Fruit fly (Drosophila melanogaster) whole organism, embryonic: ENCODE data around the gene Lst8.

Experiments
- Atf3 ChIP-seq: fragments of 200-800 bp; sonication (Bioruptor generic); optimal IDR thresholded peaks from 3 replicates; lab custom pipeline; 2016; ENCODE audit warnings: missing biosample characterization, missing genetic modification characterization
- CG10979 ChIP-seq: fragments of 200-800 bp; sonication (Bioruptor generic); optimal IDR thresholded peaks from 2 replicates; lab custom pipeline; 2018; ENCODE audit warnings: missing biosample characterization, mild to moderate bottlenecking, missing genetic modification characterization, moderate library complexity
- CG11504 ChIP-seq: fragments of 200-800 bp; sonication (Bioruptor generic); optimal IDR thresholded peaks from 3 replicates; lab custom pipeline; 2019; ENCODE audit warnings: missing biosample characterization, mild to moderate bottlenecking, missing genetic modification characterization, moderate library complexity
- CG12299 ChIP-seq: fragments of 200-800 bp; sonication (Bioruptor generic); optimal IDR thresholded peaks from 2 replicates; lab custom pipeline; 2018; ENCODE audit warnings: missing biosample characterization, mild to moderate bottlenecking, missing genetic modification characterization
- CG12391 ChIP-seq: fragments of 200-800 bp; sonication (Bioruptor generic); optimal IDR thresholded peaks from 3 replicates; lab custom pipeline; 2018; ENCODE audit warnings: missing biosample characterization, mild to moderate bottlenecking, missing genetic modification characterization, moderate library complexity
- CG12769 ChIP-seq: fragments of 200-800 bp; sonication (Bioruptor generic); optimal IDR thresholded peaks from 2 replicates; lab custom pipeline; 2019; ENCODE audit warnings: missing biosample characterization, mild to moderate bottlenecking, missing genetic modification characterization, moderate library complexity
- CG13894 ChIP-seq: fragments of 200-800 bp; sonication (Bioruptor generic); optimal IDR thresholded peaks from 3 replicates; lab custom pipeline; 2018; ENCODE audit warnings: missing biosample characterization, mild to moderate bottlenecking, missing genetic modification characterization, moderate library complexity
- CG14050 ChIP-seq: fragments of 200-800 bp; sonication (Bioruptor generic); IDR thresholded peaks from 3 replicates; pipeline ENCODE4 v1.3.6; 2022; ENCODE audit warnings: missing biosample characterization, missing genetic modification characterization
- CG16815 ChIP-seq: fragments of 200-800 bp; sonication (Bioruptor generic); optimal IDR thresholded peaks from 3 replicates; lab custom pipeline; 2017; ENCODE audit warnings: missing biosample characterization, mild to moderate bottlenecking, missing genetic modification characterization
- CG17802 ChIP-seq: fragments of 200-800 bp; sonication (Bioruptor generic); optimal IDR thresholded peaks from 2 replicates; lab custom pipeline; 2018; ENCODE audit warnings: missing biosample characterization, mild to moderate bottlenecking, missing genetic modification characterization, moderate library complexity
- CG18599 ChIP-seq: fragments of 200-800 bp; sonication (Bioruptor generic); optimal IDR thresholded peaks from 3 replicates; lab custom pipeline; 2017; ENCODE audit warnings: missing biosample characterization, missing genetic modification characterization, mild to moderate bottlenecking, moderate library complexity, missing genetic modification reagents
- CG18619 ChIP-seq: fragments of 200-800 bp; sonication (Bioruptor generic); optimal IDR thresholded peaks from 3 replicates; lab custom pipeline; 2017; ENCODE audit warnings: missing biosample characterization, mild to moderate bottlenecking, missing genetic modification characterization
- CG2712 ChIP-seq: fragments of 200-800 bp; optimal IDR thresholded peaks from 3 replicates; lab custom pipeline; 2019; ENCODE audit warnings: missing biosample characterization, mild to moderate bottlenecking, missing genetic modification characterization, moderate library complexity
- CG30403 ChIP-seq: fragments of 200-800 bp; sonication (Bioruptor generic); optimal IDR thresholded peaks from 3 replicates; lab custom pipeline; 2016; ENCODE audit warnings: missing biosample characterization, missing genetic modification characterization
- CG4424 ChIP-seq: fragments of 200-800 bp; sonication (Bioruptor generic); optimal IDR thresholded peaks from 3 replicates; lab custom pipeline; 2016; ENCODE audit warnings: missing biosample characterization, missing genetic modification characterization
- CG4617 ChIP-seq: fragments of 200-800 bp; sonication (Bioruptor generic); optimal IDR thresholded peaks from 3 replicates; lab custom pipeline; 2016; ENCODE audit warnings: missing biosample characterization, missing genetic modification characterization, borderline replicate concordance
- CG6689 ChIP-seq: fragments of 200-800 bp; sonication (Bioruptor generic); IDR thresholded peaks from 2 replicates; pipeline ENCODE4 v1.3.6; 2022; ENCODE audit warnings: missing biosample characterization, missing genetic modification characterization
- CHES-1-like ChIP-seq: fragments of 200-800 bp; sonication (Bioruptor generic); optimal IDR thresholded peaks from 2 replicates; lab custom pipeline; 2016; ENCODE audit warnings: missing biosample characterization, missing genetic modification characterization
- Fer3 ChIP-seq: fragments of 200-800 bp; sonication (Bioruptor generic); optimal IDR thresholded peaks from 2 replicates; lab custom pipeline; 2018; ENCODE audit warnings: missing biosample characterization, mild to moderate bottlenecking, missing genetic modification characterization, moderate library complexity
- Meics ChIP-seq: fragments of 200-800 bp; sonication (Bioruptor generic); optimal IDR thresholded peaks from 2 replicates; lab custom pipeline; 2017; ENCODE audit warnings: missing biosample characterization, mild to moderate bottlenecking, missing genetic modification characterization
- Oaz ChIP-seq: fragments of 200-800 bp; sonication (Bioruptor generic); IDR thresholded peaks from 2 replicates; pipeline ENCODE4 v1.3.6; 2022; ENCODE audit warnings: missing biosample characterization, missing genetic modification characterization
- Oli ChIP-seq: fragments of 200-800 bp; sonication (Bioruptor generic); optimal IDR thresholded peaks from 2 replicates; lab custom pipeline; 2018; ENCODE audit warnings: missing biosample characterization, mild to moderate bottlenecking, missing genetic modification characterization, moderate library complexity
- Pdp1 ChIP-seq, 2 experiments: fragments of 200-800 bp; sonication (Bioruptor generic); optimal IDR thresholded peaks; 3 replicates each; lab custom pipeline; 2016; ENCODE audit warnings: missing biosample characterization in 2 of 2, missing genetic modification characterization in 2 of 2, mild to moderate bottlenecking in 1 of 2, moderate library complexity in 1 of 2
- Rfx ChIP-seq: fragments of 200-800 bp; sonication (Bioruptor generic); IDR thresholded peaks from 2 replicates; pipeline ENCODE4 v1.3.6; 2022; ENCODE audit warnings: missing biosample characterization, missing genetic modification characterization
- Sox100B ChIP-seq: fragments of 200-800 bp; sonication (Bioruptor generic); optimal IDR thresholded peaks from 3 replicates; lab custom pipeline; 2018; ENCODE audit warnings: missing biosample characterization, mild to moderate bottlenecking, missing genetic modification characterization
- bab2 ChIP-seq: fragments of 200-800 bp; sonication (Bioruptor generic); optimal IDR thresholded peaks from 2 replicates; lab custom pipeline; 2016; ENCODE audit warnings: missing biosample characterization, missing genetic modification characterization
- bsh ChIP-seq, 2 experiments: fragments of 200-800 bp; sonication (Bioruptor generic); optimal IDR thresholded peaks; 2 replicates each; lab custom pipeline; 2017 to 2018; ENCODE audit warnings: mild to moderate bottlenecking in 2 of 2, missing biosample characterization in 2 of 2, missing genetic modification characterization in 2 of 2, moderate library complexity in 1 of 2
- btn ChIP-seq: fragments of 200-800 bp; sonication (Bioruptor generic); optimal IDR thresholded peaks from 2 replicates; lab custom pipeline; 2016; ENCODE audit warnings: missing biosample characterization, missing genetic modification characterization
- chn ChIP-seq: fragments of 200-800 bp; sonication (Bioruptor generic); optimal IDR thresholded peaks from 2 replicates; lab custom pipeline; 2016; ENCODE audit warnings: missing biosample characterization, missing genetic modification characterization
- corto ChIP-seq: fragments of 200-800 bp; sonication (Bioruptor generic); optimal IDR thresholded peaks from 2 replicates; lab custom pipeline; 2016; ENCODE audit warnings: missing biosample characterization, mild to moderate bottlenecking, missing genetic modification characterization, moderate library complexity
- cwo ChIP-seq: fragments of 200-800 bp; sonication (Bioruptor generic); optimal IDR thresholded peaks from 3 replicates; lab custom pipeline; 2017; ENCODE audit warnings: missing biosample characterization, missing genetic modification characterization, mild to moderate bottlenecking, moderate library complexity, missing genetic modification reagents
- dpn ChIP-seq, 2 experiments: fragments of 200-800 bp; sonication (Bioruptor generic); optimal IDR thresholded peaks; 3 replicates each; lab custom pipeline; 2016; ENCODE audit warnings: missing biosample characterization in 2 of 2, missing genetic modification characterization in 2 of 2
- en ChIP-seq: fragments of 200-800 bp; sonication (Bioruptor generic); optimal IDR thresholded peaks from 2 replicates; lab custom pipeline; 2016; ENCODE audit warnings: missing biosample characterization, missing genetic modification characterization
- fd102C ChIP-seq: fragments of 200-800 bp; sonication (Bioruptor generic); optimal IDR thresholded peaks from 2 replicates; lab custom pipeline; 2018; ENCODE audit warnings: missing biosample characterization, mild to moderate bottlenecking, missing genetic modification characterization, moderate library complexity
- fd96Cb ChIP-seq: fragments of 200-800 bp; sonication (Bioruptor generic); optimal IDR thresholded peaks from 2 replicates; lab custom pipeline; 2018; ENCODE audit warnings: missing biosample characterization, mild to moderate bottlenecking, missing genetic modification characterization, moderate library complexity
- gem ChIP-seq: fragments of 200-800 bp; sonication (Bioruptor generic); optimal IDR thresholded peaks from 2 replicates; lab custom pipeline; 2019; ENCODE audit warnings: missing biosample characterization, mild to moderate bottlenecking, missing genetic modification characterization, moderate library complexity
- lilli ChIP-seq: fragments of 200-800 bp; sonication (Bioruptor generic); optimal IDR thresholded peaks from 3 replicates; lab custom pipeline; 2016; ENCODE audit warnings: missing biosample characterization, missing genetic modification characterization
- prd ChIP-seq, 3 experiments: fragments of >200 bp in 2 of 3; fragments of 200-800 bp in 1 of 3; sonication (Bioruptor generic) in 1 of 3; optimal IDR thresholded peaks in 2 of 3; IDR thresholded peaks in 1 of 3; 2 replicates in 2 of 3; 3 replicates in 1 of 3; pipeline versions ENCODE4 v1.3.6 to Lab custom; 2017 to 2022; ENCODE audit warnings: missing biosample characterization in 1 of 3, missing genetic modification characterization in 1 of 3
- scrt ChIP-seq: fragments of 200-800 bp; sonication (Bioruptor generic); optimal IDR thresholded peaks from 2 replicates; lab custom pipeline; 2018; ENCODE audit warnings: missing biosample characterization, mild to moderate bottlenecking, missing genetic modification characterization, moderate library complexity
- shn ChIP-seq: fragments of 200-800 bp; sonication (Bioruptor generic); optimal IDR thresholded peaks from 3 replicates; lab custom pipeline; 2016; ENCODE audit warnings: missing biosample characterization, missing genetic modification characterization
- tgo ChIP-seq: fragments of 200-800 bp; sonication (Bioruptor generic); IDR thresholded peaks from 3 replicates; pipeline ENCODE4 v1.3.6; 2022; ENCODE audit warnings: missing biosample characterization, missing genetic modification characterization
- yki ChIP-seq: fragments of >200 bp; optimal IDR thresholded peaks from 3 replicates; lab custom pipeline; 2018
- zfh2 ChIP-seq: fragments of 200-800 bp; sonication (Bioruptor generic); optimal IDR thresholded peaks from 2 replicates; lab custom pipeline; 2016; ENCODE audit warnings: missing biosample characterization, missing genetic modification characterization

Gene Lst8

DNA sequence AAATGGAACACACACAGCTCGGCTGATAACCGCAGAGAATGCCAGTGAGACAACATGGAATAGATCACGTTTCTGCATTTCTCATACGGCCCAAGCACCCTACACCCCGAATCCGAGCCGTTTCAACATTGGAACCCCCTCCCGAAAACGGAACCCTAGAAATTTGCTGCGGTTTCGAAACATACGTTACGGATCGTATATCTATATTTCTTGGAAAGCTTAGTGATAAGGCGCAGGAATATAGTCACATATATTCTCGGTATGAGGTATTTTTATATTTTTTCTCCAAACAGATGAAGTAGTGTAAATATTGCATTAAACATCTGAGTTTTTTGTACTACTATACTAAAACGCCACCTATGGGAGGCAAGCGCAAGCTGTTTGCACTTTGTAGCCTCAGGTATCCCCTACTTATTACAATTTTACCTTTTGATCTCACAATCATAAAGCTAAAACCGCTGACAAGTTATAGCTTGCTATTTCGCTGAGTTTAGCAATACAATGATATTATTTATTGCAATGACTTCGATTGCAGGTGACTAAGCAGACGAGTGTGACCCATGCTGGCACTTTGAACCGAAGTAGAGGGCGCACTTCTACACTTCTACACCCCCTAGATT lies 10.3 kb downstream of the Lst8 start (continued):
- TF ChIP-seq CG10979 (peak; percentile 51), CG12391 (tag; lab: Kevin White, UChicago) (no peak)

DNA sequence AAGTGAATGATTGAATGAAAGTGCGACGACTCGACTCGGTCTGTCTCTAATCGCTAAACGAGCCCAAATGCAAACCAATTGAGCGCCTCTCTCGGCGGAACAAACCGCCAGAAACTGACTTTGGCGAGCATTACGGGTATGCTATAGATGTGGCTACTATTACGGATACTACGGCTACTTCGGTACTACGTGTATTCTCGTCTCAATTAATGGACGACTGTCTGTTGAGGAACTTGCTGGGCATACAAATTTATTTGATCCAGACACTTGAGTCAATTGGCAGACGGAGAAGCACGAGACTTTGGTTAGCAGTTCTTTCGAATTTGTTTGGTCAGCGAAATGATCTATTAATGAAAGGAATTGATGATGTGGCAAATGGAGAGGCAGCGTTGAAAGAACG lies 11.3 kb downstream of the Lst8 start:
- TF ChIP-seq Atf3 (GFP tag; lab: Kevin White, UChicago) (no peak), Oaz (GFP tag; lab: Robert Waterston, UW) (no peak), CG6689 (GFP tag; lab: Robert Waterston, UW) (no peak), Rfx (GFP tag; lab: Robert Waterston, UW) (no peak), cwo (peak; percentile 58), Meics (GFP tag; lab: Kevin White, UChicago) (peak; percentile 71), gem (tag; lab: Kevin White, UChicago) (peak; percentile 10), shn (GFP tag; lab: Kevin White, UChicago) (no peak), Fer3 (tag; lab: Kevin White, UChicago) (no peak), Pdp1 (GFP tag; optimal IDR thresholded peaks at IDR 0.05; lab: Kevin White, UChicago) (peak in 1 of 2 experiments; percentile 22), CG4424 (GFP tag; lab: Kevin White, UChicago) (no peak)

DNA sequence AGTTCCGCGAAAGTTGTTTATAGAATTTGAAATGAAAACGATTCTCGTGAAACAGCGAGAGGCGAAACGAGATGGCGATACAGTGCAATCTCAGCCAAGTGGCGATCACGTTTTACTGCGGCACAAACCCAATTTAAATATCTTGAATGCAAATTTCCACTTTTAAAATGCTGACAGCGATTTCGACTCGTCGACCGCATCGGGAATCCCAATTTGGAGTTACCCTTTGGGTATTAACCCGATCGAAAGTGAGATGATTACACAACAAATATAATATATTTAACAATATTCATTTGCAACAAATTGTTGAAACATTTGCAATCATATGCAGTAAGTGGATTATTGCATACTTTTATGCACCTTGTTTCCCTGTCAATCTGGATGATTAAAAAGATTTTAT lies 15.2 kb downstream of the Lst8 start:
- 0 out of 3 replicates have a peak, but pooled peaks have one; percentile 4 for TF ChIP-seq tgo (GFP tag; lab: Robert Waterston, UW)
- TF ChIP-seq lilli = no peak
- no peak for TF ChIP-seq fd102C (GFP tag; lab: Kevin White, UChicago)

DNA sequence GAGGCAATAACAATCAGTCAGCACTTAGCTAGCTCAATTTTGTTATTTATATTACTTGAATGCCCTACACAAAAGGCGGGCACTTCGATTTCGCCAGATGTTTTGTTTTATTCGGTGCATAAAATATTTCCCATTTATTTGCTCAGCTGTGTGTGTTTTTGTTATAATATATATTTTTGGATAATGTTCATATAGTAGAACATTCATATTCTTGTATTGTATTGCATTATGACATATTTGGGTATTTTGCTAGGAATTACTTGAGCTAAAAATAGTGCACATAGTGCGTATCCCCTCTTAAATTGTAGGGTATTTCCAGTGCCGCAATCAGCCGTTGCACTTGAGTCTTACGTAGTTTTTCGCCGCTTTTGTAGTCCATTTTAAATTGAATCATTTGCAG lies 15.8 kb downstream of the Lst8 start:
- TF ChIP-seq bsh (GFP tag; optimal IDR thresholded peaks at IDR 0.05; lab: Kevin White, UChicago) = peak in 1 of 2 experiments; percentile 48
- TF ChIP-seq Oli = peak; percentile 63
- TF ChIP-seq CG11504 (tag; lab: Kevin White, UChicago) = peak; percentile 77
- no peak for TF ChIP-seq CG17802 (tag; lab: Kevin White, UChicago)
- peak; percentile 45 for TF ChIP-seq corto (GFP tag; lab: Kevin White, UChicago)
- TF ChIP-seq CG18619 (GFP tag; lab: Kevin White, UChicago) = peak; percentile 47
- peak; percentile 10 for TF ChIP-seq chn (GFP tag; lab: Kevin White, UChicago)
- TF ChIP-seq dpn (GFP tag; optimal IDR thresholded peaks at IDR 0.05; lab: Kevin White, UChicago) = peak in 1 of 2 experiments; percentile 43
- peak; percentile 31 for TF ChIP-seq cwo
- TF ChIP-seq zfh2 (GFP tag; lab: Kevin White, UChicago) = peak; percentile 20
- TF ChIP-seq scrt (GFP tag; lab: Kevin White, UChicago) = peak; percentile 7
- TF ChIP-seq CG30403 (GFP tag; lab: Kevin White, UChicago) = peak; percentile 57
- TF ChIP-seq CG12769 (tag; lab: Kevin White, UChicago) = peak; percentile 22
- TF ChIP-seq yki (lab: Kevin White, UChicago) = no peak
- 0 out of 3 replicates have a peak, but pooled peaks have one; percentile 9 for TF ChIP-seq CG14050
- TF ChIP-seq CHES-1-like (GFP tag; lab: Kevin White, UChicago) = no peak
- no peak for TF ChIP-seq CG4617
- no peak for TF ChIP-seq prd (optimal IDR thresholded peaks at IDR 0.05; lab: Kevin White, UChicago)
- TF ChIP-seq prd (GFP tag; IDR thresholded peaks at IDR 0.05; lab: Robert Waterston, UW) = peak; percentile 50; the same call in 2 of the 3 replicates
- no peak for TF ChIP-seq en
- peak; percentile 58 for TF ChIP-seq CG2712 (tag; lab: Kevin White, UChicago)
- peak; percentile 5 for TF ChIP-seq CG16815 (GFP tag; lab: Kevin White, UChicago)
- peak; percentile 7 for TF ChIP-seq bab2 (GFP tag; lab: Kevin White, UChicago)
- TF ChIP-seq Fer3 (tag; lab: Kevin White, UChicago) = peak; percentile 45
- peak; percentile 62 for TF ChIP-seq Sox100B
- TF ChIP-seq CG12299 (tag; lab: Kevin White, UChicago) = peak; percentile 28
- TF ChIP-seq fd96Cb (tag; lab: Kevin White, UChicago) = peak; percentile 47
- TF ChIP-seq btn (GFP tag; lab: Kevin White, UChicago) = no peak
- TF ChIP-seq CG18599 (GFP tag; lab: Kevin White, UChicago) = peak; percentile 69
- TF ChIP-seq CG13894 = peak; percentile 13
